Fruit fly (Drosophila melanogaster) whole organism, embryonic: ENCODE data around the gene Ant2.

Source experiments
- Bdp1 ChIP-seq: fragments of 200-800 bp; sonication (Bioruptor generic); optimal IDR thresholded peaks from 3 replicates; lab custom pipeline; 2016; ENCODE audit warnings: missing biosample characterization, missing genetic modification characterization
- CG11398 ChIP-seq: fragments of 200-800 bp; sonication (Bioruptor generic); optimal IDR thresholded peaks from 2 replicates; lab custom pipeline; 2016; ENCODE audit warnings: missing biosample characterization, missing genetic modification characterization
- CG11723 ChIP-seq: fragments of 200-800 bp; sonication (Bioruptor generic); optimal IDR thresholded peaks from 2 replicates; lab custom pipeline; 2017; ENCODE audit warnings: missing biosample characterization, mild to moderate bottlenecking, missing genetic modification characterization
- CG15514 ChIP-seq: fragments of 200-800 bp; sonication (Bioruptor generic); optimal IDR thresholded peaks from 3 replicates; lab custom pipeline; 2017; ENCODE audit warnings: missing biosample characterization, missing genetic modification characterization, mild to moderate bottlenecking, moderate library complexity, missing genetic modification reagents
- CG16813 ChIP-seq: fragments of 200-800 bp; sonication (Bioruptor generic); IDR thresholded peaks from 3 replicates; pipeline ENCODE4 v1.3.6; 2022; ENCODE audit warnings: missing biosample characterization, missing genetic modification characterization; ENCODE audit not compliant: partially characterized antibody
- CG18599 ChIP-seq: fragments of 200-800 bp; sonication (Bioruptor generic); optimal IDR thresholded peaks from 3 replicates; lab custom pipeline; 2017; ENCODE audit warnings: missing biosample characterization, missing genetic modification characterization, mild to moderate bottlenecking, moderate library complexity, missing genetic modification reagents
- CG18619 ChIP-seq: fragments of 200-800 bp; sonication (Bioruptor generic); optimal IDR thresholded peaks from 3 replicates; lab custom pipeline; 2017; ENCODE audit warnings: missing biosample characterization, mild to moderate bottlenecking, missing genetic modification characterization
- CG4282 ChIP-seq: fragments of 200-800 bp; sonication (Bioruptor generic); optimal IDR thresholded peaks from 2 replicates; lab custom pipeline; 2016; ENCODE audit warnings: missing biosample characterization, missing genetic modification characterization
- CG4328 ChIP-seq: fragments of 200-800 bp; sonication (Bioruptor generic); optimal IDR thresholded peaks from 3 replicates; lab custom pipeline; 2017; ENCODE audit warnings: missing biosample characterization, missing genetic modification reagents, missing genetic modification characterization
- CG7357 ChIP-seq: fragments of 200-800 bp; sonication (Bioruptor generic); IDR thresholded peaks from 3 replicates; pipeline ENCODE4 v1.3.6; 2022; ENCODE audit warnings: missing biosample characterization, missing genetic modification characterization
- CG7928 ChIP-seq: fragments of 200-800 bp; sonication (Bioruptor generic); optimal IDR thresholded peaks from 2 replicates; lab custom pipeline; 2017; ENCODE audit warnings: missing biosample characterization, mild to moderate bottlenecking, missing genetic modification characterization
- CG8089 ChIP-seq: fragments of 200-800 bp; sonication (Bioruptor generic); optimal IDR thresholded peaks from 3 replicates; lab custom pipeline; 2016; ENCODE audit warnings: missing biosample characterization, missing genetic modification characterization
- CG8765 ChIP-seq: fragments of 200-800 bp; sonication (Bioruptor generic); IDR thresholded peaks from 2 replicates; pipeline ENCODE4 v1.3.6; 2022; ENCODE audit warnings: missing biosample characterization, missing genetic modification characterization
- CG9215 ChIP-seq: fragments of 200-800 bp; sonication (Bioruptor generic); IDR thresholded peaks from 2 replicates; pipeline ENCODE4 v1.3.6; 2022; ENCODE audit warnings: missing biosample characterization, missing genetic modification characterization
- CkIIα-i1 ChIP-seq: fragments of 200-800 bp; sonication (Bioruptor generic); IDR thresholded peaks from 2 replicates; pipeline ENCODE4 v1.3.6; 2022; ENCODE audit warnings: missing biosample characterization, missing genetic modification characterization
- CrebB ChIP-seq: fragments of 200-800 bp; sonication (Bioruptor generic); optimal IDR thresholded peaks from 3 replicates; lab custom pipeline; 2018; ENCODE audit warnings: missing biosample characterization, mild to moderate bottlenecking, missing genetic modification characterization
- Dll ChIP-seq: fragments of 200-800 bp; sonication (Bioruptor generic); IDR thresholded peaks from 4 replicates; pipeline ENCODE4 v1.3.6; 2022; ENCODE audit warnings: missing biosample characterization, missing genetic modification characterization; ENCODE audit not compliant: partially characterized antibody
- Dref ChIP-seq: fragments of 200-800 bp; sonication (Bioruptor generic); IDR thresholded peaks from 2 replicates; pipeline ENCODE4 v1.3.6; 2022; ENCODE audit warnings: missing biosample characterization, missing genetic modification characterization
- Elba2 ChIP-seq: fragments of 200-800 bp; sonication (Bioruptor generic); optimal IDR thresholded peaks from 3 replicates; lab custom pipeline; 2016; ENCODE audit warnings: missing biosample characterization, missing genetic modification characterization
- Fer1 ChIP-seq: fragments of 200-800 bp; sonication (Bioruptor generic); optimal IDR thresholded peaks from 2 replicates; lab custom pipeline; 2017; ENCODE audit warnings: missing biosample characterization, mild to moderate bottlenecking, missing genetic modification characterization
- Gug ChIP-seq: fragments of 200-800 bp; sonication (Bioruptor generic); IDR thresholded peaks from 4 replicates; pipeline ENCODE4 v1.3.6; 2022; ENCODE audit warnings: missing biosample characterization, missing genetic modification characterization
- HLH54F ChIP-seq: fragments of 200-800 bp; sonication (Bioruptor generic); optimal IDR thresholded peaks from 3 replicates; lab custom pipeline; 2016; ENCODE audit warnings: missing biosample characterization, missing genetic modification characterization
- HmgD ChIP-seq: fragments of 200-800 bp; sonication (Bioruptor generic); optimal IDR thresholded peaks from 3 replicates; lab custom pipeline; 2016; ENCODE audit warnings: missing biosample characterization, missing genetic modification characterization
- Hmx ChIP-seq: fragments of 200-800 bp; sonication (Bioruptor generic); optimal IDR thresholded peaks from 2 replicates; lab custom pipeline; 2016; ENCODE audit warnings: missing biosample characterization, missing genetic modification characterization
- Hsf ChIP-seq: fragments of 200-800 bp; sonication (Bioruptor generic); optimal IDR thresholded peaks from 3 replicates; lab custom pipeline; 2016; ENCODE audit warnings: missing biosample characterization, missing genetic modification characterization
- Mad ChIP-seq: fragments of 200-800 bp; sonication (Bioruptor generic); optimal IDR thresholded peaks from 2 replicates; lab custom pipeline; 2016; ENCODE audit warnings: missing biosample characterization, missing genetic modification characterization
- Nf-YB ChIP-seq: fragments of 200-800 bp; sonication (Bioruptor generic); optimal IDR thresholded peaks from 3 replicates; lab custom pipeline; 2019; ENCODE audit warnings: missing biosample characterization, mild to moderate bottlenecking, missing genetic modification characterization, moderate library complexity
- Opbp ChIP-seq: fragments of 200-800 bp; sonication (Bioruptor generic); IDR thresholded peaks from 3 replicates; pipeline ENCODE4 v1.3.6; 2022; ENCODE audit warnings: missing biosample characterization, missing genetic modification characterization; ENCODE audit not compliant: partially characterized antibody
- Optix ChIP-seq: fragments of 200-800 bp; sonication (Bioruptor generic); IDR thresholded peaks from 3 replicates; pipeline ENCODE4 v1.3.6; 2022; ENCODE audit warnings: missing biosample characterization, missing genetic modification characterization
- Pdp1 ChIP-seq, 2 experiments: fragments of 200-800 bp; sonication (Bioruptor generic); optimal IDR thresholded peaks; 3 replicates each; lab custom pipeline; 2016; ENCODE audit warnings: missing biosample characterization in 2 of 2, missing genetic modification characterization in 2 of 2, mild to moderate bottlenecking in 1 of 2, moderate library complexity in 1 of 2
- Scr ChIP-seq: fragments of 200-800 bp; sonication (Bioruptor generic); IDR thresholded peaks from 2 replicates; pipeline ENCODE4 v1.3.6; 2022; ENCODE audit warnings: missing biosample characterization, missing genetic modification characterization; ENCODE audit not compliant: partially characterized antibody
- aop ChIP-seq: fragments of 200-800 bp; sonication (Bioruptor generic); IDR thresholded peaks from 2 replicates; pipeline ENCODE4 v1.3.6; 2022; ENCODE audit warnings: missing biosample characterization, missing genetic modification characterization
- bbx ChIP-seq: fragments of 200-800 bp; sonication (Bioruptor generic); IDR thresholded peaks from 2 replicates; pipeline ENCODE4 v1.3.6; 2022; ENCODE audit warnings: missing biosample characterization, missing genetic modification characterization; ENCODE audit not compliant: partially characterized antibody
- bsh ChIP-seq, 2 experiments: fragments of 200-800 bp; sonication (Bioruptor generic); optimal IDR thresholded peaks; 2 replicates each; lab custom pipeline; 2017 to 2018; ENCODE audit warnings: mild to moderate bottlenecking in 2 of 2, missing biosample characterization in 2 of 2, missing genetic modification characterization in 2 of 2, moderate library complexity in 1 of 2
- corto ChIP-seq: fragments of 200-800 bp; sonication (Bioruptor generic); optimal IDR thresholded peaks from 2 replicates; lab custom pipeline; 2016; ENCODE audit warnings: missing biosample characterization, mild to moderate bottlenecking, missing genetic modification characterization, moderate library complexity
- crol ChIP-seq: fragments of 200-800 bp; sonication (Bioruptor generic); IDR thresholded peaks from 2 replicates; pipeline ENCODE4 v1.3.6; 2022; ENCODE audit warnings: missing biosample characterization, missing genetic modification characterization
- fd3F ChIP-seq: fragments of 200-800 bp; sonication (Bioruptor generic); optimal IDR thresholded peaks from 2 replicates; lab custom pipeline; 2018; ENCODE audit warnings: missing biosample characterization, mild to moderate bottlenecking, missing genetic modification characterization, moderate library complexity
- gcm ChIP-seq: fragments of 200-800 bp; sonication (Bioruptor generic); optimal IDR thresholded peaks from 2 replicates; lab custom pipeline; 2019; ENCODE audit warnings: missing biosample characterization, mild to moderate bottlenecking, missing genetic modification characterization, moderate library complexity
- gt ChIP-seq: fragments of 200-800 bp; sonication (Bioruptor generic); IDR thresholded peaks from 2 replicates; pipeline ENCODE4 v1.3.6; 2022; ENCODE audit warnings: missing biosample characterization, missing genetic modification characterization
- hbn ChIP-seq: fragments of 200-800 bp; sonication (Bioruptor generic); IDR thresholded peaks from 2 replicates; pipeline ENCODE4 v1.3.6; 2022; ENCODE audit warnings: missing biosample characterization, missing genetic modification characterization; ENCODE audit not compliant: partially characterized antibody
- nau ChIP-seq: fragments of 200-800 bp; sonication (Bioruptor generic); optimal IDR thresholded peaks from 3 replicates; lab custom pipeline; 2017; ENCODE audit warnings: missing biosample characterization, mild to moderate bottlenecking, missing genetic modification characterization, missing genetic modification reagents
- pita ChIP-seq: fragments of 200-800 bp; sonication (Bioruptor generic); optimal IDR thresholded peaks from 2 replicates; lab custom pipeline; 2017; ENCODE audit warnings: missing biosample characterization, mild to moderate bottlenecking, missing genetic modification characterization
- schlank ChIP-seq: fragments of 200-800 bp; sonication (Bioruptor generic); optimal IDR thresholded peaks from 2 replicates; lab custom pipeline; 2018; ENCODE audit warnings: missing biosample characterization, mild to moderate bottlenecking, missing genetic modification characterization
- sna ChIP-seq: fragments of 200-800 bp; sonication (Bioruptor generic); IDR thresholded peaks from 2 replicates; pipeline ENCODE4 v1.3.6; 2022; ENCODE audit warnings: missing biosample characterization, missing genetic modification characterization; ENCODE audit not compliant: partially characterized antibody
- tgo ChIP-seq: fragments of 200-800 bp; sonication (Bioruptor generic); IDR thresholded peaks from 3 replicates; pipeline ENCODE4 v1.3.6; 2022; ENCODE audit warnings: missing biosample characterization, missing genetic modification characterization
- tio ChIP-seq: fragments of 200-800 bp; sonication (Bioruptor generic); optimal IDR thresholded peaks from 2 replicates; lab custom pipeline; 2017; ENCODE audit warnings: missing biosample characterization, missing genetic modification characterization, inconsistent platforms
- tll ChIP-seq, 2 experiments: fragments of 200-800 bp in 1 of 2; fragments of >200 bp in 1 of 2; sonication (Bioruptor generic) in 1 of 2; optimal IDR thresholded peaks; 2 replicates each; lab custom pipeline; 2017 to 2019; ENCODE audit warnings: missing biosample characterization in 2 of 2, missing genetic modification characterization in 2 of 2, mild to moderate bottlenecking in 1 of 2, moderate library complexity in 1 of 2
- toy ChIP-seq: fragments of 200-800 bp; sonication (Bioruptor generic); IDR thresholded peaks from 2 replicates; pipeline ENCODE4 v1.3.6; 2022; ENCODE audit warnings: missing biosample characterization, missing genetic modification characterization
- wdn ChIP-seq: fragments of 200-800 bp; sonication (Bioruptor generic); IDR thresholded peaks from 2 replicates; pipeline ENCODE4 v1.3.6; 2022; ENCODE audit warnings: missing biosample characterization, missing genetic modification characterization

Gene Ant2

DNA sequence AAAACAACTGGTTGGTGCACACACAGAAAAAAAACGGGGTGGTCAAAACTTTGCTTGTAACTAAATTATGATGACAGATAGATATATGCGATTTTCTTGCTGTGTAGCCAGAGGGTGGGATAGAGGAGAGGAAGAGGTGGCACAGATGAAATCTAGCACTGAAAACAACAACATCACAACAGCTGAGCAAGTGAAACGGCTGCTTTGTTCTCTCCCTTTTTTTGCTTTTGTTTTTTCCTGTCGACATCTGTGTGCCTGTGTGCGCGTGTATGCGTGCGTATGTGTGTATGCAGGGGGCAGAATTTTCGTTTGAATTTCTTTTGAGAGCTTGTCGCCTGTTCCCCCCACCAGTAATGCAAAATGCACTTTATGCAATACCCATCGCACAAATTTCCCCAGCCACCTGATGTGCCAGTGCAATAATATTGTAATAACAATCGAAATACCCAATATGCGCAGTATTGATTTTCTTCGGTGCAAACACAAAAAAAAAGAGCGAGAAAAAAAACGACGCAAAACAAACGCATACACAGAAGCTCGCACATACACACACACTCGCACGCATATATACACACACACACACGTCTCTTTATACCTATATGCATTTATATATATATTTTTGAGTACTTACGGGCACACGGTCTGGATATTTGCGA lies 19.2 kb downstream of the Ant2 start (continued):
- no peak for TF ChIP-seq hbn (GFP tag; lab: Robert Waterston, UW)
- TF ChIP-seq Optix (GFP tag; lab: Robert Waterston, UW) = peak; percentile 47; the same call in 2 of the 3 replicates
- peak; percentile 53 for TF ChIP-seq CG4328 (GFP tag; lab: Kevin White, UChicago)
- TF ChIP-seq Fer1 = peak; percentile 73
- peak; percentile 43 for TF ChIP-seq nau (GFP tag; lab: Kevin White, UChicago)
- no peak for TF ChIP-seq CG7928 (GFP tag; lab: Kevin White, UChicago)
- no peak for TF ChIP-seq pita (GFP tag; lab: Kevin White, UChicago)
- TF ChIP-seq HmgD (GFP tag; lab: Kevin White, UChicago) = peak; percentile 56
- no peak for TF ChIP-seq CG8765
- peak; percentile 69 for TF ChIP-seq Hsf (GFP tag; lab: Kevin White, UChicago)
- peak; percentile 94 for TF ChIP-seq crol (GFP tag; lab: Robert Waterston, UW)
- peak; percentile 19 for TF ChIP-seq schlank (tag; lab: Kevin White, UChicago)
- TF ChIP-seq CG15514 (GFP tag; lab: Kevin White, UChicago) = peak; percentile 58
- TF ChIP-seq tll (GFP tag; optimal IDR thresholded peaks at IDR 0.05; lab: Kevin White, UChicago) = no peak
- TF ChIP-seq CkIIα-i1 (GFP tag; lab: Robert Waterston, UW) = no peak
- peak; percentile 27 to 54 for TF ChIP-seq Pdp1 (GFP tag; optimal IDR thresholded peaks at IDR 0.05; lab: Kevin White, UChicago)
- TF ChIP-seq Nf-YB (GFP tag; lab: Kevin White, UChicago) = peak; percentile 25
- TF ChIP-seq CG9215 (GFP tag; lab: Robert Waterston, UW) = no peak; the same call in 1 of the 2 replicates
- peak; percentile 2 for TF ChIP-seq gcm (GFP tag; lab: Kevin White, UChicago)
- TF ChIP-seq Mad (GFP tag; lab: Kevin White, UChicago) = no peak
- peak; percentile 20 for TF ChIP-seq CG8089 (GFP tag; lab: Kevin White, UChicago)
- peak; percentile 85 for TF ChIP-seq CG18599
- peak; percentile 49 to 73 for TF ChIP-seq bsh (GFP tag; optimal IDR thresholded peaks at IDR 0.05; lab: Kevin White, UChicago)
- TF ChIP-seq sna (GFP tag; lab: Robert Waterston, UW) = no peak
- peak; percentile 78 for TF ChIP-seq HLH54F (GFP tag; lab: Kevin White, UChicago)
- TF ChIP-seq CG7357 = no peak; the same call in 2 of the 3 replicates
- no peak for TF ChIP-seq aop (GFP tag; lab: Robert Waterston, UW)
- TF ChIP-seq fd3F (GFP tag; lab: Kevin White, UChicago) = peak; percentile 22
- peak; percentile 47; the same call in 2 of the 3 replicates for TF ChIP-seq tgo (GFP tag; lab: Robert Waterston, UW)
- no peak for TF ChIP-seq tio (GFP tag; lab: Kevin White, UChicago)
- no peak for TF ChIP-seq CG18619
- peak; percentile 34 for TF ChIP-seq CrebB (tag; lab: Kevin White, UChicago)
- no peak for TF ChIP-seq Opbp
- TF ChIP-seq Elba2 (GFP tag; lab: Kevin White, UChicago) = no peak
- TF ChIP-seq Bdp1 (GFP tag; lab: Kevin White, UChicago) = no peak
- TF ChIP-seq CG4282 (GFP tag; lab: Kevin White, UChicago) = peak; percentile 51
- no peak for TF ChIP-seq bbx (GFP tag; lab: Robert Waterston, UW)
- peak; percentile 62 for TF ChIP-seq wdn (GFP tag; lab: Robert Waterston, UW)
- no peak for TF ChIP-seq corto (GFP tag; lab: Kevin White, UChicago)
- no peak for TF ChIP-seq Dll
- no peak for TF ChIP-seq gt
- TF ChIP-seq CG11723 (GFP tag; lab: Kevin White, UChicago) = peak; percentile 38
- TF ChIP-seq toy (GFP tag; lab: Robert Waterston, UW) = 0 out of 2 replicates have a peak, but pooled peaks have one; percentile 13
- peak; percentile 42; the same call in 2 of the 4 replicates for TF ChIP-seq Gug (GFP tag; lab: Robert Waterston, UW)
- no peak for TF ChIP-seq Hmx
- no peak for TF ChIP-seq Scr (GFP tag; lab: Robert Waterston, UW)
- peak; percentile 13 for TF ChIP-seq CG11398 (GFP tag; lab: Kevin White, UChicago)
- TF ChIP-seq CG16813 (GFP tag; lab: Robert Waterston, UW) = no peak
- TF ChIP-seq Dref (GFP tag; lab: Robert Waterston, UW) = no peak
